Fruit fly (Drosophila melanogaster) whole organism, wandering third instar larva: ENCODE measurements around the gene PIG-Wb.

Experiments used
- Abd-B ChIP-seq: fragments of >200 bp; optimal IDR thresholded peaks from 2 replicates; lab custom pipeline; 2017; ENCODE audit warnings: missing biosample characterization, missing genetic modification characterization
- CG32264 ChIP-seq: fragments of 200-800 bp; sonication (Bioruptor generic); optimal IDR thresholded peaks from 2 replicates; lab custom pipeline; 2016; ENCODE audit warnings: missing biosample characterization, missing genetic modification characterization
- CG9705 ChIP-seq: fragments of 200-800 bp; sonication (Bioruptor generic); optimal IDR thresholded peaks from 2 replicates; lab custom pipeline; 2018; ENCODE audit warnings: missing biosample characterization, mild to moderate bottlenecking, missing genetic modification characterization
- CrebA ChIP-seq: fragments of 200-800 bp; sonication (Bioruptor generic); optimal IDR thresholded peaks from 2 replicates; lab custom pipeline; 2016; ENCODE audit warnings: missing biosample characterization, mild to moderate bottlenecking, missing genetic modification characterization, borderline replicate concordance
- Dfd ChIP-seq: fragments of >200 bp; optimal IDR thresholded peaks from 2 replicates; lab custom pipeline; 2017; ENCODE audit warnings: missing biosample characterization, missing genetic modification characterization
- Dif ChIP-seq: fragments of 200-275, 200-300 bp; sonication (Bioruptor generic); optimal IDR thresholded peaks from 2 replicates; lab custom pipeline; 2018; ENCODE audit warnings: missing biosample characterization, missing genetic modification characterization; ENCODE audit not compliant: partially characterized antibody
- GATAd ChIP-seq: sonication (Bioruptor generic); optimal IDR thresholded peaks from 2 replicates; lab custom pipeline; 2016; ENCODE audit warnings: missing biosample characterization, missing genetic modification characterization
- HLH106 ChIP-seq: fragments of 200-800 bp; optimal IDR thresholded peaks from 3 replicates; lab custom pipeline; 2019; ENCODE audit warnings: missing biosample characterization, mild to moderate bottlenecking, missing genetic modification characterization, moderate library complexity
- Hnf4 ChIP-seq: fragments of 200-800 bp; sonication (Bioruptor generic); optimal IDR thresholded peaks from 2 replicates; lab custom pipeline; 2016; ENCODE audit warnings: missing biosample characterization, mild to moderate bottlenecking, missing genetic modification characterization
- Hr78 ChIP-seq: fragments of >200 bp; optimal IDR thresholded peaks from 2 replicates; lab custom pipeline; 2017; ENCODE audit warnings: missing biosample characterization, missing genetic modification characterization
- Hr83 ChIP-seq: fragments of 200-300 bp; sonication (Bioruptor generic); optimal IDR thresholded peaks from 2 replicates; lab custom pipeline; 2016; ENCODE audit warnings: missing biosample characterization, mild to moderate bottlenecking, missing genetic modification characterization, moderate library complexity; ENCODE audit not compliant: poor library complexity, severe bottlenecking
- Mio ChIP-seq: sonication (Bioruptor generic); optimal IDR thresholded peaks from 2 replicates; lab custom pipeline; 2016; ENCODE audit warnings: missing biosample characterization, missing genetic modification characterization
- N ChIP-seq: fragments of >200 bp; optimal IDR thresholded peaks from 2 replicates; lab custom pipeline; 2018; ENCODE audit warnings: missing biosample characterization, missing external identifiers, missing genetic modification characterization
- OdsH ChIP-seq: fragments of 200-800 bp; sonication (Bioruptor generic); optimal IDR thresholded peaks from 2 replicates; lab custom pipeline; 2016; ENCODE audit warnings: missing biosample characterization, mild to moderate bottlenecking, missing genetic modification characterization
- Rel ChIP-seq, 2 experiments: fragments of 200-800 bp; sonication (Bioruptor generic) in 1 of 2; optimal IDR thresholded peaks; 2 replicates in 1 of 2; 3 replicates in 1 of 2; lab custom pipeline; 2016 to 2019; ENCODE audit warnings: mild to moderate bottlenecking in 2 of 2, missing biosample characterization in 2 of 2, missing genetic modification characterization in 2 of 2, moderate library complexity in 1 of 2
- Sp1 ChIP-seq: fragments of 200-800 bp; sonication (Bioruptor generic); optimal IDR thresholded peaks from 3 replicates; lab custom pipeline; 2019; ENCODE audit warnings: missing biosample characterization, mild to moderate bottlenecking, missing genetic modification characterization, moderate library complexity
- br ChIP-seq: fragments of 200-800 bp; sonication (Bioruptor generic); optimal IDR thresholded peaks from 2 replicates; lab custom pipeline; 2016; ENCODE audit warnings: missing biosample characterization, missing genetic modification characterization
- dl ChIP-seq, 2 experiments: fragments of 175-275, 200-275 bp in 1 of 2; fragments of 200-275 bp in 1 of 2; sonication (Bioruptor generic); optimal IDR thresholded peaks; lab custom pipeline; 2018; ENCODE audit warnings: mild to moderate bottlenecking in 2 of 2, missing biosample characterization in 2 of 2, missing genetic modification characterization in 2 of 2, moderate library complexity in 2 of 2; ENCODE audit not compliant: partially characterized antibody in 2 of 2, insufficient read depth in 1 of 2
- dmrt93B ChIP-seq: fragments of 200-800 bp; sonication (Bioruptor generic); optimal IDR thresholded peaks from 2 replicates; lab custom pipeline; 2018; ENCODE audit warnings: missing biosample characterization, mild to moderate bottlenecking, missing genetic modification characterization
- dsf ChIP-seq: sonication (Bioruptor generic); optimal IDR thresholded peaks from 2 replicates; lab custom pipeline; 2016; ENCODE audit warnings: missing biosample characterization, missing genetic modification characterization, borderline replicate concordance
- ey ChIP-seq: fragments of 200-800 bp; sonication (Bioruptor generic); optimal IDR thresholded peaks from 2 replicates; lab custom pipeline; 2016; ENCODE audit warnings: missing biosample characterization, missing genetic modification characterization
- foxo ChIP-seq, 2 experiments: fragments of 200-800 bp; sonication (Bioruptor generic); optimal IDR thresholded peaks; 2 replicates in 1 of 2; 3 replicates in 1 of 2; lab custom pipeline; 2016 to 2017; ENCODE audit warnings: missing biosample characterization in 2 of 2, missing genetic modification characterization in 2 of 2
- fru ChIP-seq: fragments of 200-800 bp; sonication (Bioruptor generic); optimal IDR thresholded peaks from 3 replicates; lab custom pipeline; 2016; ENCODE audit warnings: missing biosample characterization, mild to moderate bottlenecking, missing genetic modification characterization
- h ChIP-seq: fragments of 200-800 bp; sonication (Bioruptor generic); optimal IDR thresholded peaks from 3 replicates; lab custom pipeline; 2016; ENCODE audit warnings: missing biosample characterization, mild to moderate bottlenecking, missing genetic modification characterization
- lola ChIP-seq: fragments of >200 bp; optimal IDR thresholded peaks from 2 replicates; lab custom pipeline; 2017; ENCODE audit warnings: missing biosample characterization, missing genetic modification characterization
- psq ChIP-seq: fragments of 200-800 bp; sonication (Bioruptor generic); optimal IDR thresholded peaks from 3 replicates; lab custom pipeline; 2017; ENCODE audit warnings: missing biosample characterization, mild to moderate bottlenecking, missing genetic modification characterization, moderate library complexity
- rgr ChIP-seq: fragments of 200-800 bp; sonication (Bioruptor generic); optimal IDR thresholded peaks from 3 replicates; lab custom pipeline; 2016; ENCODE audit warnings: missing biosample characterization, mild to moderate bottlenecking, missing genetic modification characterization
- sage ChIP-seq: fragments of 200-800 bp; sonication (Bioruptor generic); optimal IDR thresholded peaks from 2 replicates; lab custom pipeline; 2016; ENCODE audit warnings: missing biosample characterization, mild to moderate bottlenecking, missing genetic modification characterization
- sv ChIP-seq: fragments of 200-800 bp; sonication (Bioruptor generic); optimal IDR thresholded peaks from 3 replicates; lab custom pipeline; 2016; ENCODE audit warnings: missing biosample characterization, missing genetic modification characterization
- usp ChIP-seq: fragments of >200 bp; optimal IDR thresholded peaks from 2 replicates; lab custom pipeline; 2017; ENCODE audit warnings: missing biosample characterization, missing genetic modification characterization

Gene PIG-Wb

DNA sequence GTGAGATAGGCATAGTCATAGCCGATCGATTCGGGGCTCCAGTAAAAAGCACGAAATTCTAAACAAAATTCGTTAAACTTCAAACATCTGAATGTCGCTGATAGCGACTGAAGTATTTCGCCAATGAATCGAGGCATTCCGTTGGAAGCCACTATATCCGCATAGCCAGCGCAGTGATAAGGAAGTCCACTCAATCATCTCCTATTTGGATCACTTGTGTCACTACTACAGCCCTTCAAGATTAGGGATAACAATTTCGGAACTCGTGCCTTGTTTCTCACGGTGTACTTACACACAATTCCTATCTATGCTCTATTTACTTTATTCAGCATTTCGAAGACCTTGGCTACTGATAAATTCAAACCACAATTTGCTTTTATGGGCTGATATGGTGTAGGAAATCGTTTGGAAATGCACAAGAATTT is at the start of gene PIG-Wb:
PIG-Wb (minus strand) TSS at position 209 of the 425 bp plus-strand sequence.
- peak; percentile 39 for TF ChIP-seq fru
- TF ChIP-seq CG32264 (GFP tag; lab: Kevin White, UChicago) = no peak
- TF ChIP-seq GATAd (GFP tag; lab: Kevin White, UChicago) = no peak

DNA sequence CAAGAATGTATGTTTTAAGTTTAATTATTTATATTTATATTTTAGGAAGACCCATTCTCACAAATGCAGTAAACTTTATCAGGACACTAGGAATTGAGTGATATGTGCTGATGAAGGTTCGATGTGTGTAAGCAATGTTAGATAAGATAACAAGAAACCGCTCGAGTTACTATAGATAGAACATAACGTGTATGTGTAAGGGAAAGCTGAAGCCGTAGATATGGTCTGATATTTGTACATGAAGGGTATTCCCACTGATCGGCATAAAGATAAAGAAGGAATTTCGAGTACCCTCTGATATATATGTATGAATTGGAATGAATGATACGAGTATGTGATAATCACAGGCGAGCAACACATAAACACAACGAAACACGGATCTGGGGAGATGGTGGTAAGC is 46.2 kb upstream of the PIG-Wb start:
- TF ChIP-seq Rel (GFP tag; optimal IDR thresholded peaks at IDR 0.05; lab: Kevin White, UChicago) (no peak), Rel (tag; optimal IDR thresholded peaks at IDR 0.05; lab: Kevin White, UChicago) (peak; percentile 91), br (GFP tag; lab: Kevin White, UChicago) (no peak)
- TF ChIP-seq, all 38 proteins: peak for 1

DNA sequence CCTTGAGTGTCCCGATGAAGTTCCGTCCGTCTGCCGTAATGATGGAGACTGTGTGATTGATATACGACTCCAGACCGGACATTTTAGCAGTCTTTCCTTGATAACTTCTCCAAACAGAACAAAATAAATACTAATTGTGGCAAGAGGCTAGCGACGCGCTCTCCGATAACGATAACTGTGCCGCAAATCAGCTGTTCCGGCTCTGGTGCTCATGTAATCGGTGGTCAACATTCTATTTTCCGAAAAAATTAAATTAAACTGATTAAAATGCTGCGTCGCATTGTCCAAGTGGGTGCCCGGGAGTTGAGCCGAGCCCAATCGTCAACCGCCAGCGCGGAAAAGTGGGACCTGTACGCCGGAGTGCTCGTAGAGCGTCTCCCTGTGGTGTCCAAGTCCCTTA is 39.3 kb upstream of the PIG-Wb start, which contains the start of the genes CG2021 and mRpL46:
CG2021 (minus strand) TSS at position 163 of the 400 bp plus-strand sequence.
mRpL46 (plus strand) TSS at position 191 of the 400 bp plus-strand sequence.
- TF ChIP-seq Hnf4 (GFP tag; lab: Kevin White, UChicago) = no peak
- no peak for TF ChIP-seq CrebA (GFP tag; lab: Kevin White, UChicago)
- TF ChIP-seq Dif = no peak
- no peak for TF ChIP-seq CG32264 (GFP tag; lab: Kevin White, UChicago)
- no peak for TF ChIP-seq foxo (GFP tag; optimal IDR thresholded peaks at IDR 0.05; lab: Kevin White, UChicago)
- TF ChIP-seq Hr78 (GFP tag; lab: Kevin White, UChicago) = no peak
- no peak for TF ChIP-seq dsf (GFP tag; lab: Kevin White, UChicago)
- no peak for TF ChIP-seq Mio (GFP tag; lab: Kevin White, UChicago)
- TF ChIP-seq Sp1 (GFP tag; lab: Kevin White, UChicago) = no peak
- no peak for TF ChIP-seq sv (GFP tag; lab: Kevin White, UChicago)
- no peak for TF ChIP-seq CG9705
- no peak for TF ChIP-seq dmrt93B (GFP tag; lab: Kevin White, UChicago)

DNA sequence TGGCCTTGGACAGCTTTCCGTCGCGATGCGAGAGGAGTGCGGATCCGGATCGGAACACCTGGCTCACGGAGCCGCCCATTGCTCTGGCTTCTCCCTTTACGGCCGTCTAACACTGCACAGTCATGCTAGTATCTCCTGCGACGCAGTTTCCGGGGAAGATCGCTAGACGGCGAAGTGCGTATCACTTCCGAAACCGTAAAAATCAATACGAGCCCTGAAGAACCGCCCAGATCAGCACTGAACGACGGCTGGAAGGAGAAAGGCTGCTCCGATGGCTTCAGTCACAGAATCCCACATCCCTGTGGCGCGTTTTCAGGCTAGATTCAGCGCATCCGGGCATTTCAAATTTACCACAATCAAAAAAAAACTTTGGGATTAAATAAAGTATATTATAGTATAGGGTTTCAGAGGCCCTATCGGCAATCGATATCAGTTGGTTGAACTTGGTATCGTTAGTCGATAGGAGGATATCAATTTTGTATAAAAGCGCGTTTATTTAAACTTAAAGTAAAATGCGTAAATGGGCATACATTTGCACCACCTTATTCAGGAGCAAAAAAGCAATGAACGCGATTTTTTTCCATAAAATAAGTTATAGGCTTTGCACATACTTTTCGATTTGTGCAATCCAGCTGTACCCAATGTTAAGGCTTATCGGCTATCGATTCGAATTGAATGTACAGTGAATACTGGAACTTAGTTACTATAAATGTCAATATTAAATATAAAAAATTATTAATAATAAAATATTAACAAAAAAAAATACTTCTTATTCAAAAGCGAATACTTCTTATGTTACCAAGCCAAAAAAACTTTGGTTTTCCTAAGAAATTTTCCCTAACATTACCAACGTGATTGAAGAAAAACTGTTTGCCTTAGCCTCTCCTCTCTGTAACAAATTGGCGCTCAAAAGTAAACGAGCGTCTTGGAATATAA is 37.1 kb upstream of the PIG-Wb start, which contains the start of the genes CG13933 and PolD2:
CG13933 (minus strand) TSS at position 435 of the 936 bp plus-strand sequence.
PolD2 (plus strand) TSS at position 921 of the 936 bp plus-strand sequence.
- TF ChIP-seq CG9705 (no peak), h (peak; percentile 97), N (GFP tag; lab: Kevin White, UChicago) (no peak), Hr83 (GFP tag; lab: Kevin White, UChicago) (peak; percentile 46), HLH106 (tag; lab: Kevin White, UChicago) (peak; percentile 96), usp (GFP tag; lab: Kevin White, UChicago) (no peak), Sp1 (GFP tag; lab: Kevin White, UChicago) (peak; percentile 99), rgr (GFP tag; lab: Kevin White, UChicago) (peak; percentile 99), OdsH (peak; percentile 98), ey (peak; percentile 93), dmrt93B (GFP tag; lab: Kevin White, UChicago) (peak; percentile 84), Hr78 (GFP tag; lab: Kevin White, UChicago) (no peak), fru (peak; percentile 91), Mio (GFP tag; lab: Kevin White, UChicago) (peak; percentile 68), foxo (GFP tag; optimal IDR thresholded peaks at IDR 0.05; lab: Kevin White, UChicago) (peak in 1 of 2 experiments; percentile 98), Rel (GFP tag; optimal IDR thresholded peaks at IDR 0.05; lab: Kevin White, UChicago) (peak; percentile 69), Rel (tag; optimal IDR thresholded peaks at IDR 0.05; lab: Kevin White, UChicago) (peak; percentile 69), Dfd (GFP tag; lab: Kevin White, UChicago) (no peak), Hnf4 (GFP tag; lab: Kevin White, UChicago) (no peak), sage (GFP tag; lab: Kevin White, UChicago) (no peak), GATAd (GFP tag; lab: Kevin White, UChicago) (peak; percentile 87), sv (GFP tag; lab: Kevin White, UChicago) (peak; percentile 89), psq (GFP tag; lab: Kevin White, UChicago) (peak; percentile 97)

DNA sequence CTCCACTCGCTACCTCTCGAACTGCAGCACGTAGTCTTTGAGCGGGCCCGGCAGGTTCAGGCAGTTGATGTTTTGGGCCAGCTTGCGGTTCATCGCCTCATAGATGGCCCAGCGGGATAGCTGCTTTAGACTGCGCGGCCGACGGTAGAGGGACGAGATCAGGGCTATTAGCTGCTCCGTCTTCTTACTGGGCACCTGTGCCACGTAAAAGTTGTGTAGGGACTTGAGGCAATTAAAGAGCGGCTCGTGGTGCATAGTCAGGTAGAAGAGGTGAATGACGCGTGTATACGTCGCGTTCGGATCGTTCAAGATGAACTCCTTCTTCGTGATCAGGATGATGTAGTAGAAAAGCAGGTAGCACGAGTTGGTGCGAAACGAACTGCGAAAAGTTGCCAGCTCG is 34.7 kb upstream of the PIG-Wb start:
- TF ChIP-seq Dif = no peak
- no peak for TF ChIP-seq Hr83 (GFP tag; lab: Kevin White, UChicago)
- TF ChIP-seq lola (GFP tag; lab: Kevin White, UChicago) = no peak
- TF ChIP-seq Mio (GFP tag; lab: Kevin White, UChicago) = no peak
- no peak for TF ChIP-seq ey
- no peak for TF ChIP-seq br (GFP tag; lab: Kevin White, UChicago)
- no peak for TF ChIP-seq GATAd (GFP tag; lab: Kevin White, UChicago)
- no peak for TF ChIP-seq sage (GFP tag; lab: Kevin White, UChicago)
- TF ChIP-seq OdsH = no peak
- no peak for TF ChIP-seq N (GFP tag; lab: Kevin White, UChicago)
- TF ChIP-seq Abd-B (GFP tag; lab: Kevin White, UChicago) = no peak
- TF ChIP-seq sv (GFP tag; lab: Kevin White, UChicago) = no peak
- TF ChIP-seq dl (GFP tag; optimal IDR thresholded peaks at IDR 0.05; lab: Kevin White, UChicago; ENCODE audit: insufficient read depth in 1 of 2, partially characterized antibody in 2 of 2) = no peak
- TF ChIP-seq CG32264 (GFP tag; lab: Kevin White, UChicago) = no peak
- no peak for TF ChIP-seq Hnf4 (GFP tag; lab: Kevin White, UChicago)
